Fruit fly (Drosophila melanogaster) whole organism: ENCODE results near the gene ArgRS.

Source experiments
- EcR ChIP-seq, 2 experiments: fragments of >200 bp; optimal IDR thresholded peaks; 2 replicates each; lab custom pipeline; 2017; ENCODE audit warnings: missing biosample characterization in 2 of 2, missing genetic modification characterization in 2 of 2, missing genetic modification reagents in 2 of 2
- usp ChIP-seq: fragments of >200 bp; optimal IDR thresholded peaks from 2 replicates; lab custom pipeline; 2017; ENCODE audit warnings: missing biosample characterization, missing genetic modification characterization, mixed read lengths

dm6 chrX:15803764-15804563 lies 40.0 kb downstream of the ArgRS start, which contains the start of the genes PGRP-LE and sd:
- TF ChIP-seq EcR (GFP tag; optimal IDR thresholded peaks at IDR 0.05; lab: Kevin White, UChicago), result no peak
- TF ChIP-seq usp (GFP tag; lab: Kevin White, UChicago), result no peak
